Fruit fly (Drosophila melanogaster): ENCODE measurements around the gene CG16721.

Gene CG16721

dm6 chrX:5932345-5932995 lies 52.8 kb downstream of the CG16721 start:
- TF ChIP-seq Sin3A (optimal IDR thresholded peaks at IDR 0.05) (no peak), h (optimal IDR thresholded peaks at IDR 0.05) (no peak), psq (optimal IDR thresholded peaks at IDR 0.05) (no peak), ttk (optimal IDR thresholded peaks at IDR 0.05) (no peak), insv (optimal IDR thresholded peaks at IDR 0.05) (no peak), Myc (optimal IDR thresholded peaks at IDR 0.05) (no peak)

Measured in Kc167 (cell line).